Fruit fly (Drosophila melanogaster): ENCODE measurements around the gene CG33688.

The CG33688 gene

dm6 chr3L:16178433-16178832 lies 20.6 kb upstream of the CG33688 start:
- no peak for TF ChIP-seq vfl (GFP tag; optimal IDR thresholded peaks at IDR 0.05)
- no peak for TF ChIP-seq CG13894 (tag; optimal IDR thresholded peaks at IDR 0.05)
- TF ChIP-seq CG9437 (GFP tag; optimal IDR thresholded peaks at IDR 0.05), result no peak
- TF ChIP-seq ATbp (GFP tag; optimal IDR thresholded peaks at IDR 0.05), result peak; percentile 15
- no peak for TF ChIP-seq jumu (GFP tag; optimal IDR thresholded peaks at IDR 0.05)
- TF ChIP-seq chif (GFP tag; optimal IDR thresholded peaks at IDR 0.05), result no peak
- no peak for TF ChIP-seq Awh (GFP tag; IDR thresholded peaks at IDR 0.05)
- TF ChIP-seq CG11247 (GFP tag; IDR thresholded peaks at IDR 0.05), result no peak
- no peak for TF ChIP-seq Rfx (GFP tag; IDR thresholded peaks at IDR 0.05)
- TF ChIP-seq CG2199 (GFP tag; IDR thresholded peaks at IDR 0.05), result peak; percentile 62; the same call in 1 of the 3 replicates
- no peak for TF ChIP-seq CG15269 (tag; optimal IDR thresholded peaks at IDR 0.05)
- peak in 1 of 2 experiments; percentile 25 for TF ChIP-seq tll (GFP tag; optimal IDR thresholded peaks at IDR 0.05)
- TF ChIP-seq da (GFP tag; optimal IDR thresholded peaks at IDR 0.05), result no peak
- peak; percentile 97 for TF ChIP-seq CG4360 (GFP tag; IDR thresholded peaks at IDR 0.05)
- no peak for TF ChIP-seq CG9817 (tag; optimal IDR thresholded peaks at IDR 0.05)
- TF ChIP-seq aop (GFP tag; IDR thresholded peaks at IDR 0.05), result no peak
- peak; percentile 85 for TF ChIP-seq kah (GFP tag; optimal IDR thresholded peaks at IDR 0.05)
- TF ChIP-seq inv (GFP tag; IDR thresholded peaks at IDR 0.05; ENCODE audit: partially characterized antibody), result no peak
- TF ChIP-seq CG31365 (tag; optimal IDR thresholded peaks at IDR 0.05), result no peak
- TF ChIP-seq stwl (tag; optimal IDR thresholded peaks at IDR 0.05), result peak; percentile 0
- TF ChIP-seq TFAM (GFP tag; optimal IDR thresholded peaks at IDR 0.05), result no peak
- TF ChIP-seq Lim3 (GFP tag; IDR thresholded peaks at IDR 0.05), result no peak
- no peak for TF ChIP-seq grau (tag; optimal IDR thresholded peaks at IDR 0.05)
- no peak for TF ChIP-seq CHES-1-like (GFP tag; optimal IDR thresholded peaks at IDR 0.05)
- TF ChIP-seq klu (GFP tag; IDR thresholded peaks at IDR 0.05), result no peak
- TF ChIP-seq Sox102F (GFP tag; optimal IDR thresholded peaks at IDR 0.05), result no peak
- no peak for TF ChIP-seq br (optimal IDR thresholded peaks at IDR 0.05)
- no peak for TF ChIP-seq CG15696 (tag; optimal IDR thresholded peaks at IDR 0.05)
- TF ChIP-seq dm (GFP tag; optimal IDR thresholded peaks at IDR 0.05), result no peak
- TF ChIP-seq CG3838 (GFP tag; optimal IDR thresholded peaks at IDR 0.05), result no peak
- no peak for TF ChIP-seq CG6813 (GFP tag; optimal IDR thresholded peaks at IDR 0.05)
- peak; percentile 67 for TF ChIP-seq Med (GFP tag)
- no peak for TF ChIP-seq CoRest (tag; optimal IDR thresholded peaks at IDR 0.05)
- TF ChIP-seq CG10274 (GFP tag; optimal IDR thresholded peaks at IDR 0.05), result no peak
- TF ChIP-seq CG32772 (GFP tag; IDR thresholded peaks at IDR 0.05), result no peak
- TF ChIP-seq ci (GFP tag; IDR thresholded peaks at IDR 0.05), result peak; percentile 23; the same call in 1 of the 3 replicates
- no peak for TF ChIP-seq odd (GFP tag; optimal IDR thresholded peaks at IDR 0.05)
- no peak for TF ChIP-seq Hsf (GFP tag; optimal IDR thresholded peaks at IDR 0.05)
- TF ChIP-seq fd96Cb (tag; optimal IDR thresholded peaks at IDR 0.05), result no peak
- no peak for TF ChIP-seq Bdp1 (GFP tag; optimal IDR thresholded peaks at IDR 0.05)
- TF ChIP-seq NK7.1 (GFP tag; optimal IDR thresholded peaks at IDR 0.05), result no peak
- TF ChIP-seq ara (GFP tag; IDR thresholded peaks at IDR 0.05), result no peak
- TF ChIP-seq tx (GFP tag; optimal IDR thresholded peaks at IDR 0.05), result no peak
- TF ChIP-seq CG8944 (GFP tag; optimal IDR thresholded peaks at IDR 0.05), result no peak
- no peak for TF ChIP-seq hkb (optimal IDR thresholded peaks at IDR 0.05)
- TF ChIP-seq hkb (GFP tag; IDR thresholded peaks at IDR 0.05), result no peak
- TF ChIP-seq zen (tag; optimal IDR thresholded peaks at IDR 0.05), result peak; percentile 52
- TF ChIP-seq vvl (GFP tag; IDR thresholded peaks at IDR 0.05), result 0 out of 2 replicates have a peak, but pooled peaks have one; percentile 23
- TF ChIP-seq nerfin-1 (tag; optimal IDR thresholded peaks at IDR 0.05), result peak; percentile 41
- no peak for TF ChIP-seq ase (GFP tag; IDR thresholded peaks at IDR 0.05)
- TF ChIP-seq cg (GFP tag; optimal IDR thresholded peaks at IDR 0.05), result peak; percentile 62
- 0 out of 3 replicates have a peak, but pooled peaks have one; percentile 34 for TF ChIP-seq H15 (GFP tag; IDR thresholded peaks at IDR 0.05)

All from whole organism, embryonic.